Fruit fly (Drosophila melanogaster): ENCODE data around the gene CG1486.

CG1486 gene

DNA sequence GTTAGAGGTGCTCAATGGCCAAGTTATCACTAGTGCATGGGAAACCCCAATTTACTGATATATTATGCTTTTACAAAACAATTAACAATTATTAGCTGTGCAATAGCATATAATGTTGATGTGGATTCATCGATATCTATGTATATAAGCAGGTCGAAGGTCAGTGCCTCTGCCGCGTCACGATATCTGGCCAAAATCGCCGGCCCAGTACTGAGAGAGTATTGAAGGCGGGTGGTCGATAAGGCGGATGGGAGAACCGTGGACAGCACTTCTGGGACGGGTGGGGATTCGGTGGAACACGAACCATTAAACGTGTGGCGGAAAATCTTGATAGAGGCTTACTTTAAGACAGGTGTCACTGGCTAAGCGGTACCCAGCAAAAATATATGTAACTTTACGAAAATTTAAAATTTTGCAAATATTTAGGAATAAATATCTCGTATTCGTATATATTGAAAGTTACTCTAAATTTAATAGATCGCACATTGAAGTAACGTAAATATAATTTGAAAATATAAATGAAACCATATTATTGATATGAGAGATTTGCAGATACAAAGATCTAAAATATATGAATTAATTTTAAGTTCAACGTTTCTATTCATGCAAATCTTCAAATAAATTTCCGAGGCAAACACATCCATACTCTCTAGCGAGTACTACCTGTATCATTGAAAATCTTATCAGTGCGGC, 1.4 kb upstream of the CG1486 start:
- TF ChIP-seq Dll (optimal IDR thresholded peaks at IDR 0.05), result no peak
- no peak for TF ChIP-seq pan (optimal IDR thresholded peaks at IDR 0.05)
- no peak for TF ChIP-seq usp (GFP tag; optimal IDR thresholded peaks at IDR 0.05)
- no peak for TF ChIP-seq CG8478 (optimal IDR thresholded peaks at IDR 0.05)
- no peak for TF ChIP-seq psq (optimal IDR thresholded peaks at IDR 0.05)
- no peak for TF ChIP-seq EcR (GFP tag; optimal IDR thresholded peaks at IDR 0.05)

DNA sequence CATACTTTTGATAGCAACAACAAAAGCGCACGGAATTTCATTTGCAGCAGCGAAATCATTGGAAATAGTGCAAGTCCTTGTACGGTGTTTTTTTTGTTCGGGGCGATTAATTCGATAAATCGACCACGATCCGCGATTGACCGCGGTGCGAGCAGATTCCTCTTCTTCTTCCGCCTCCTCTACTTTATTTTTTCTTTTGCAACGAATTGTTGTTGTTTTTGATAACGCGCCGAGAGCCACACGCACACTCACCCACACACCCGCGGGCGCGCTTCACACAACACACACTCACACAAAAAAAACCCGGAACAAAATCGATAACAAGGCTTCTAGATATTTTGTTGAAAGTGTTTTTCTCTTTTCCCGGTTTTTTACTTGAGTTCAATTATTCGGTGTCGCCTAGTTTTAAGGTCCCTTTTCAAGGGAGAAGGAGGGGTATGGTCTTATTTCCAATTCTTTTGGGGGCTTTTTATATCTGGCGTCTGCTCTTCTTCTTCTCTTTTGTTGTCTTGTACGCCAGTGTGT, 613 bp upstream of the CG1486 start:
- TF ChIP-seq CG8478 (optimal IDR thresholded peaks at IDR 0.05) (no peak), pan (optimal IDR thresholded peaks at IDR 0.05) (no peak), EcR (GFP tag; optimal IDR thresholded peaks at IDR 0.05) (no peak), psq (optimal IDR thresholded peaks at IDR 0.05) (no peak)

DNA sequence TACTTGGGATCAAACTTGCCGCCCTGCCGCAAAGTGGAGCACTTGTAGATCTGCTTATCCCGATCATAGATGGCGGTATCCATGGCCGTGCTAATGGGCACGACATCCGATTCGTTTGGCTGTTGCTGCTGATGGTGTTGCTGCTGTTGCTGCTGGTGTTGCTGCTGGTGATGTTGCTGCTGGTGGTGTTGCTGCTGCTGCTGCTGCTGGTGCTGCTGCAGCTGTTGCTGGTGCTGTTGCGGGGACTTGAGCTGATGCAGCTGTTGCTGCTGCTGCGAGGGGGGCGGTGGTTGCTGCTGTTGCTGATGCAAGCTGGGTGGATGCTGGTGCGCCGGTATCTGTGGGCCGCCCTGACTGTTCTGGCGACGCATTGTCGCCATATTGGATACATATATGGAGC, 9.3 kb downstream of the CG1486 start:
- TF ChIP-seq psq (optimal IDR thresholded peaks at IDR 0.05) (no peak), usp (GFP tag; optimal IDR thresholded peaks at IDR 0.05) (no peak), EcR (GFP tag; optimal IDR thresholded peaks at IDR 0.05) (no peak), CG8478 (optimal IDR thresholded peaks at IDR 0.05) (no peak), pan (optimal IDR thresholded peaks at IDR 0.05) (no peak), Dll (optimal IDR thresholded peaks at IDR 0.05) (no peak)

DNA sequence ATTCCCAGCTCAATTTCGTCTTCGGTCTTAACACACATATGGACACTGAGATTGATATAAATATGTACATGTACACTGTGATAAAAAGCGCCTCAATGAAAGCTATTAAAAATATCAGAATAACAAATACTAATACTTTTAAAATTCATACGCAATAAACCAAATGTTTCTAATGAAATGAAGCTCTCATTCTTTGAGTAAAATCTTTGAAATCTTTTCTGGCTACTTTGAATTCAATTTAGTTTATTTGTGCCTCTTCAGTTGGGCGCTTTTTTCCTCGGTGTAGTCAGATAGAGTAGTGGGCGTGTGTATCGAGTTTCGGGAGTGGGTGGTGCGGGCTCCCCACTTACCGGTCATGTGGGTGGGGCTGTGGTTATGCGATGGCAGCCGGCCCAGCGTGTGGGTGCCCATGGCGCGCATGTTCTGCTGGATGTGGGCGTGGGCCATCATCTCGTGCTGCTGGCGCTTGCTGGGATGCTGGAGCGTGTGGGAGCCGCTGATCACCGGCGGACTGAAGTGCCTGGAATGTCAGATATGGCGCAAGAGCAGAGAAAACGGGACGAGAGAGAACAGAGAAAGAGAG, 10.8 kb downstream of the CG1486 start:
- TF ChIP-seq CG8478 (optimal IDR thresholded peaks at IDR 0.05), result no peak
- TF ChIP-seq pan (optimal IDR thresholded peaks at IDR 0.05), result no peak

- TF ChIP-seq pan (optimal IDR thresholded peaks at IDR 0.05) (no peak), psq (optimal IDR thresholded peaks at IDR 0.05) (no peak), usp (GFP tag; optimal IDR thresholded peaks at IDR 0.05) (no peak), Dll (optimal IDR thresholded peaks at IDR 0.05) (no peak), CG8478 (optimal IDR thresholded peaks at IDR 0.05) (no peak), EcR (GFP tag; optimal IDR thresholded peaks at IDR 0.05) (no peak)
Observed at dm6 chrX:21337057-21337456, 13.2 kb downstream of the CG1486 start.

dm6 chrX:21338153-21338552, 14.3 kb downstream of the CG1486 start:
- TF ChIP-seq CG8478 (optimal IDR thresholded peaks at IDR 0.05), result no peak
- no peak for TF ChIP-seq psq (optimal IDR thresholded peaks at IDR 0.05)
- no peak for TF ChIP-seq Dll (optimal IDR thresholded peaks at IDR 0.05)
- TF ChIP-seq pan (optimal IDR thresholded peaks at IDR 0.05), result no peak
- no peak for TF ChIP-seq usp (GFP tag; optimal IDR thresholded peaks at IDR 0.05)

dm6 chrX:21339476-21339931, 15.7 kb downstream of the CG1486 start, which contains the start of the genes tty and fliI:
tty (minus strand) TSS chrX:21339676.
fliI (plus strand) TSS chrX:21339741.
- TF ChIP-seq Dll (optimal IDR thresholded peaks at IDR 0.05) (no peak), EcR (GFP tag; optimal IDR thresholded peaks at IDR 0.05) (no peak), usp (GFP tag; optimal IDR thresholded peaks at IDR 0.05) (no peak)

dm6 chrX:21345036-21345500, 21.2 kb downstream of the CG1486 start, which contains the start of gene dod:
dod (plus strand) TSS chrX:21345358.
- TF ChIP-seq CG8478 (optimal IDR thresholded peaks at IDR 0.05), result no peak
- TF ChIP-seq psq (optimal IDR thresholded peaks at IDR 0.05), result no peak
- TF ChIP-seq usp (GFP tag; optimal IDR thresholded peaks at IDR 0.05), result no peak
- TF ChIP-seq EcR (GFP tag; optimal IDR thresholded peaks at IDR 0.05), result no peak
- no peak for TF ChIP-seq pan (optimal IDR thresholded peaks at IDR 0.05)
- TF ChIP-seq Dll (optimal IDR thresholded peaks at IDR 0.05), result no peak

DNA sequence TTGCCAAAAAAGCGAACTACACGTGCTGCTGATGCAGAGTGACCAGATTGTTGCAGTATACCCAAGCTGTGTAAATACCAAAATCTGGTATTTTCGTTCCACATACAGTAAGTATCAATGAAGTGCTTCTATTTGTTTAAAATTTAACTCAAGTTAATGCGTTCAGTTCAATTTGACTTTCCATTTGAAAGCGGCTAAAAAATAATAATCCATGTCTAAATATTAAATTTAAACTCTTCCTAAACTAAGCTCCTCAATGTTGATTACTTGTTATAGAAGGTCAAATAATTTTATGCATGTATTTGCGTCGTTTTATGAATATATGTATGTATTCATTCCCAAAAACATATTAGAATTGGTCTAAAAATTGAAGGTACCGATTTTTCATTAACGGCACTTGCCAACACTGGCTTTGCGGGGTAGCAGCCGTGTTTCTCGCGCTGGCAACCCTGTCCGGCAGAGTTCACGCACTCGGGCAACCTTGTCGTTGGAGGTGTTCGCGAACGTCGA, 26.0 kb downstream of the CG1486 start, which contains the start of the genes peng and sol:
TSS of gene peng (minus strand) at position 44 of the 510 bp plus-strand sequence.
TSS of gene sol (plus strand) at position 481 of the 510 bp plus-strand sequence.
- TF ChIP-seq CG8478 (optimal IDR thresholded peaks at IDR 0.05), result no peak

DNA sequence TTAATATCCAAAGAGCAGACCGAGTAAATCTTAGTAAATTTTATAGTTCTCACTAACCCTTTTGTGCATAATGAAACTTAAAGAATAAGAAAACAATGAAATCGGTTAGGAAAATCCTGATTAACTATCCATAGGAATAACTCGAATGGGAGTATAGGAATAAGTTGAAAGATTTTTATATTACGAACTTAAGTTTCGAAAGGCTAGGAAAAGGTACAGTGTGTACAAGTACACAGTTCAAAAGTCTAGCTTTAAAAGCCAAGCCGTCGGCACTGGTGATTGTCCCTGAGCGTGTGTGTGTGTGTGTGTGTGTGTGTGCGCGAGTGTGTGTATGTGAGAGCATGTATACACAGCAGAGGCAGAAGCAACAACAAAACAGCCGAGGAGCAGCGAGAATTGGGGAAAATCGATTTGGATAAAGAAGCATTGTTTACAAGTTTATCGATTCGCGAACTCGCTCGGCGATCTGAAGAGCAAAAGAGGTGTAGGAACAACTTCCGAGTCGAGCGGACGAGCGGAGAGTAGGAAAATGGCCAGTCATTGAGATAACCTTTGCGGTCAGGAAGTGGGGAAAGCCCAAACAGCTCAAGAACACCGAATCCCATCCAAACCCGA, 27.5 kb downstream of the CG1486 start:
- TF ChIP-seq Dll (optimal IDR thresholded peaks at IDR 0.05) (no peak), psq (optimal IDR thresholded peaks at IDR 0.05) (no peak), usp (GFP tag; optimal IDR thresholded peaks at IDR 0.05) (no peak), CG8478 (optimal IDR thresholded peaks at IDR 0.05) (peak; percentile 52)

DNA sequence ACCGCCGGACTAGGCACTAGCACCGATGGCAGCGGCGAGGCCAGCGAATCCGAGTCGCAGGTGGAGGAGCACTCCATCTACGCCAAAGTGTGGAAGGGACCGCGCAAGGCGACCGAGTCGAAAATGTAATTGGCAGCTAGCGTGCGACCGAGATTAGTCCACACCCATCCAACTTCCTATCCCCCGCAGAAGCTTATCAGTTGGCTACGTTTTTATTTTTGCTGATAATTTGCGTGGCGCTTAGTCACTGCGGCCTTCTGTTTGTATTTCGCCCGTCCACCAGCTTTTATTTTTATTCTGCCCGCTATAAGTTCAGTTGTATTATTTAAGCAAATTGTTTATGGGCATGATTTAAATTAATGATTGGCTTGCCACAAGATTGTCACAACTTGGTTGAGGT, 29.7 kb downstream of the CG1486 start:
- no peak for TF ChIP-seq EcR (GFP tag; optimal IDR thresholded peaks at IDR 0.05)
- no peak for TF ChIP-seq psq (optimal IDR thresholded peaks at IDR 0.05)
- no peak for TF ChIP-seq usp (GFP tag; optimal IDR thresholded peaks at IDR 0.05)
- TF ChIP-seq Dll (optimal IDR thresholded peaks at IDR 0.05), result no peak
- no peak for TF ChIP-seq CG8478 (optimal IDR thresholded peaks at IDR 0.05)
- TF ChIP-seq pan (optimal IDR thresholded peaks at IDR 0.05), result no peak
